Worm (Caenorhabditis elegans) whole organism, late embryonic: ENCODE data around the gene K06G5.3.

Experiments used
- C08G9.2 ChIP-seq: sonication (generic microtip); optimal IDR thresholded peaks from 2 replicates; lab custom pipeline; 2016; ENCODE audit warnings: mild to moderate bottlenecking, missing genetic modification characterization, moderate library complexity, missing compliant biosample characterization
- K02D7.2 ChIP-seq: sonication (generic microtip); optimal IDR thresholded peaks from 2 replicates; lab custom pipeline; 2017; ENCODE audit warnings: mild to moderate bottlenecking, missing genetic modification characterization, missing compliant biosample characterization
- K09A11.1 ChIP-seq: sonication (generic microtip); optimal IDR thresholded peaks from 2 replicates; lab custom pipeline; 2017; ENCODE audit warnings: antibody characterized with exemption, mild to moderate bottlenecking, missing genetic modification characterization, missing compliant biosample characterization; ENCODE audit not compliant: insufficient read depth
- Y22D7AL.16 ChIP-seq: sonication (generic microtip); optimal IDR thresholded peaks from 2 replicates; lab custom pipeline; 2016; ENCODE audit warnings: missing genetic modification characterization, missing compliant biosample characterization
- ahr-1 ChIP-seq: sonication (generic microtip); optimal IDR thresholded peaks from 2 replicates; lab custom pipeline; 2016; ENCODE audit warnings: missing genetic modification characterization, missing compliant biosample characterization
- ama-1 ChIP-seq: fragments of 150-350 bp; optimal IDR thresholded peaks from 2 replicates; lab custom pipeline; 2014
- ceh-2 ChIP-seq: sonication (generic microtip); optimal IDR thresholded peaks from 2 replicates; lab custom pipeline; 2016; ENCODE audit warnings: missing genotype, missing genetic modification characterization, missing compliant biosample characterization
- ceh-30 ChIP-seq: fragments of 150-350 bp; optimal IDR thresholded peaks from 2 replicates; lab custom pipeline; 2014; ENCODE audit warnings: missing biosample characterization, missing genetic modification characterization
- ceh-31 ChIP-seq: sonication (generic microtip); optimal IDR thresholded peaks from 2 replicates; lab custom pipeline; 2016; ENCODE audit warnings: missing genetic modification characterization, missing compliant biosample characterization
- ceh-6 ChIP-seq: fragments of 200-800 bp; sonication (Bioruptor generic); optimal IDR thresholded peaks from 2 replicates; lab custom pipeline; 2018; ENCODE audit warnings: mild to moderate bottlenecking, missing genetic modification characterization, missing compliant biosample characterization
- dmd-4 ChIP-seq: sonication (generic microtip); optimal IDR thresholded peaks from 2 replicates; lab custom pipeline; 2016; ENCODE audit warnings: borderline replicate concordance, missing genetic modification characterization, missing compliant biosample characterization
- elt-4 ChIP-seq: sonication (generic microtip); optimal IDR thresholded peaks from 2 replicates; lab custom pipeline; 2016; ENCODE audit warnings: missing genetic modification characterization, missing compliant biosample characterization
- ets-4 ChIP-seq: sonication (generic microtip); optimal IDR thresholded peaks from 2 replicates; lab custom pipeline; 2016; ENCODE audit warnings: missing genetic modification characterization, missing compliant biosample characterization
- eyg-1 ChIP-seq: sonication (generic microtip); optimal IDR thresholded peaks from 2 replicates; lab custom pipeline; 2016; ENCODE audit warnings: missing genotype, missing genetic modification characterization, missing compliant biosample characterization
- hlh-13 ChIP-seq: fragments of 200-800 bp; sonication (Bioruptor generic); optimal IDR thresholded peaks from 2 replicates; lab custom pipeline; 2018; ENCODE audit warnings: mild to moderate bottlenecking, missing genetic modification characterization, missing compliant biosample characterization
- hlh-15 ChIP-seq: sonication (generic microtip); optimal IDR thresholded peaks from 2 replicates; lab custom pipeline; 2016; ENCODE audit warnings: missing genetic modification characterization, missing compliant biosample characterization
- hlh-30 ChIP-seq: sonication (generic microtip); optimal IDR thresholded peaks from 2 replicates; lab custom pipeline; 2017; ENCODE audit warnings: antibody characterized with exemption, missing genetic modification characterization, missing compliant biosample characterization; ENCODE audit not compliant: insufficient read depth
- hlh-8 ChIP-seq: sonication (generic microtip); optimal IDR thresholded peaks from 2 replicates; lab custom pipeline; 2016; ENCODE audit warnings: missing genotype, missing genetic modification characterization, missing compliant biosample characterization
- lim-6 ChIP-seq: sonication (generic microtip); optimal IDR thresholded peaks from 2 replicates; lab custom pipeline; 2016; ENCODE audit warnings: missing genetic modification characterization, missing compliant biosample characterization
- nfya-1 ChIP-seq: sonication (generic microtip); optimal IDR thresholded peaks from 2 replicates; lab custom pipeline; 2017; ENCODE audit warnings: missing genetic modification characterization, mild to moderate bottlenecking, missing compliant biosample characterization, antibody characterized with exemption, moderate library complexity
- nhr-232 ChIP-seq: sonication (generic microtip); optimal IDR thresholded peaks from 2 replicates; lab custom pipeline; 2016; ENCODE audit warnings: missing genetic modification characterization, missing compliant biosample characterization
- npax-4 ChIP-seq: sonication (generic microtip); optimal IDR thresholded peaks from 2 replicates; lab custom pipeline; 2016; ENCODE audit warnings: missing genetic modification characterization, missing compliant biosample characterization
- odd-2 ChIP-seq: sonication (generic microtip); optimal IDR thresholded peaks from 2 replicates; lab custom pipeline; 2017; ENCODE audit warnings: antibody characterized with exemption, mild to moderate bottlenecking, missing genetic modification characterization, missing compliant biosample characterization
- pag-3 ChIP-seq: sonication (generic microtip); optimal IDR thresholded peaks from 2 replicates; lab custom pipeline; 2016; ENCODE audit warnings: missing compliant biosample characterization, missing genetic modification characterization, borderline replicate concordance
- pax-1 ChIP-seq: fragments of 150-350 bp; optimal IDR thresholded peaks from 2 replicates; lab custom pipeline; 2014; ENCODE audit warnings: missing biosample characterization, missing genetic modification characterization
- pha-2 ChIP-seq: sonication (generic microtip); optimal IDR thresholded peaks from 2 replicates; lab custom pipeline; 2017; ENCODE audit warnings: mild to moderate bottlenecking, missing genetic modification characterization, missing compliant biosample characterization
- pha-4 ChIP-seq: fragments of 150-350 bp; optimal IDR thresholded peaks from 2 replicates; lab custom pipeline; 2018; ENCODE audit warnings: missing biosample characterization, missing genetic modification reagents, missing genetic modification characterization
- pqm-1 ChIP-seq: sonication (generic microtip); optimal IDR thresholded peaks from 2 replicates; lab custom pipeline; 2016; ENCODE audit warnings: missing genetic modification characterization, missing compliant biosample characterization
- pros-1 ChIP-seq: fragments of 150-350 bp; optimal IDR thresholded peaks from 2 replicates; lab custom pipeline; 2014; ENCODE audit warnings: missing biosample characterization, missing genetic modification reagents, missing genetic modification characterization
- ref-2 ChIP-seq: sonication (generic microtip); optimal IDR thresholded peaks from 2 replicates; lab custom pipeline; 2016; ENCODE audit warnings: missing genetic modification characterization, missing compliant biosample characterization
- sdc-2 ChIP-seq: sonication (generic microtip); optimal IDR thresholded peaks from 2 replicates; lab custom pipeline; 2016; ENCODE audit warnings: missing genotype, missing genetic modification characterization, missing compliant biosample characterization
- tbx-2 ChIP-seq: sonication (generic microtip); optimal IDR thresholded peaks from 2 replicates; lab custom pipeline; 2016; ENCODE audit warnings: missing genetic modification characterization, missing compliant biosample characterization
- tbx-7 ChIP-seq: sonication (generic microtip); optimal IDR thresholded peaks from 2 replicates; lab custom pipeline; 2016; ENCODE audit warnings: missing genotype, missing genetic modification characterization, missing compliant biosample characterization
- ttx-3 ChIP-seq: sonication (generic microtip); optimal IDR thresholded peaks from 2 replicates; lab custom pipeline; 2016; ENCODE audit warnings: missing genetic modification reagents, missing genetic modification characterization, missing compliant biosample characterization
- unc-3 ChIP-seq, 2 experiments: fragments of 200-800 bp in 1 of 2; sonication (Bioruptor generic) in 1 of 2; sonication (generic microtip) in 1 of 2; conservative IDR thresholded peaks in 1 of 2; optimal IDR thresholded peaks in 1 of 2; 2 replicates each; pipeline versions ENCODE4 v1.3.6 to Lab custom; 2016 to 2022; ENCODE audit warnings: missing compliant biosample characterization in 2 of 2, missing genetic modification characterization in 2 of 2, missing genetic modification reagents in 1 of 2
- unc-42 ChIP-seq: sonication (generic microtip); optimal IDR thresholded peaks from 2 replicates; lab custom pipeline; 2016; ENCODE audit warnings: missing genotype, missing genetic modification characterization, missing compliant biosample characterization
- unc-55 ChIP-seq: sonication (generic microtip); optimal IDR thresholded peaks from 2 replicates; lab custom pipeline; 2017; ENCODE audit warnings: missing biosample characterization, missing genetic modification reagents, missing genetic modification characterization
- unc-86 ChIP-seq: sonication (generic microtip); optimal IDR thresholded peaks from 2 replicates; lab custom pipeline; 2016; ENCODE audit warnings: missing genetic modification characterization, missing compliant biosample characterization

K06G5.3 gene

ce11 chrX:14263473-14263872 is 40.4 kb upstream of the K06G5.3 start, which contains the start of gene E02H4.8:
E02H4.8 (minus strand) TSS chrX:14263573.
- no peak for TF ChIP-seq ttx-3
- no peak for TF ChIP-seq odd-2
- no peak for TF ChIP-seq ets-4
- TF ChIP-seq K09A11.1 (tag; lab: Kevin White, UChicago): no peak
- no peak for TF ChIP-seq ref-2
- TF ChIP-seq ceh-2 (tag; lab: Kevin White, UChicago): no peak
- TF ChIP-seq npax-4 (tag; lab: Kevin White, UChicago): no peak
- no peak for TF ChIP-seq pha-4 (tag; lab: Kevin White, UChicago)

ce11 chrX:14257661-14258060 is 34.6 kb upstream of the K06G5.3 start, which contains the start of gene E02H4.4:
E02H4.4 (plus strand) TSS chrX:14257961.
- TF ChIP-seq nfya-1 (tag; lab: Kevin White, UChicago) (no peak), ref-2 (no peak), unc-86 (tag; lab: Kevin White, UChicago) (no peak), unc-42 (tag; lab: Kevin White, UChicago) (no peak), tbx-2 (tag; lab: Kevin White, UChicago) (no peak), dmd-4 (no peak), sdc-2 (tag; lab: Kevin White, UChicago) (no peak), unc-55 (GFP tag; lab: Kevin White, UChicago) (no peak), ttx-3 (no peak), pha-2 (tag; lab: Kevin White, UChicago) (no peak), hlh-13 (GFP tag; lab: Kevin White, UChicago) (no peak), ama-1 (lab: Kevin White, UChicago) (no peak)

ce11 chrX:14255973-14256372 is 32.9 kb upstream of the K06G5.3 start, which contains the start of gene E02H4.7:
E02H4.7 (plus strand) TSS chrX:14256273.
- no peak for TF ChIP-seq pha-4 (tag; lab: Kevin White, UChicago)
- no peak for TF ChIP-seq lim-6 (tag; lab: Kevin White, UChicago)
- no peak for TF ChIP-seq Y22D7AL.16 (tag; lab: Kevin White, UChicago)
- no peak for TF ChIP-seq hlh-30 (tag; lab: Kevin White, UChicago)
- no peak for TF ChIP-seq pax-1
- TF ChIP-seq ceh-30 (tag; lab: Kevin White, UChicago): no peak
- TF ChIP-seq C08G9.2: no peak
- TF ChIP-seq eyg-1 (tag; lab: Kevin White, UChicago): no peak
- TF ChIP-seq ama-1 (lab: Kevin White, UChicago): no peak
- no peak for TF ChIP-seq K02D7.2 (tag; lab: Kevin White, UChicago)
- TF ChIP-seq ttx-3: no peak
- TF ChIP-seq unc-3 (GFP tag; conservative IDR thresholded peaks at IDR 0.05; lab: Robert Waterston, UW): no peak
- TF ChIP-seq unc-3 (tag; optimal IDR thresholded peaks at IDR 0.05; lab: Kevin White, UChicago): no peak
- no peak for TF ChIP-seq hlh-13 (GFP tag; lab: Kevin White, UChicago)
- TF ChIP-seq ceh-2 (tag; lab: Kevin White, UChicago): no peak
- TF ChIP-seq hlh-8 (tag; lab: Kevin White, UChicago): no peak
- TF ChIP-seq ceh-31 (tag; lab: Kevin White, UChicago): no peak
- no peak for TF ChIP-seq hlh-15 (tag; lab: Kevin White, UChicago)
- TF ChIP-seq ets-4: no peak

ce11 chrX:14255031-14255430 is 32.0 kb upstream of the K06G5.3 start, which contains the start of gene E02H4.5:
E02H4.5 (minus strand) TSS chrX:14255131.
- TF ChIP-seq pag-3: no peak
- TF ChIP-seq dmd-4: no peak
- TF ChIP-seq, all 69 proteins: peak for 0

- TF ChIP-seq ceh-6 (GFP tag; lab: Kevin White, UChicago) (no peak), pqm-1 (tag; lab: Kevin White, UChicago) (no peak), pha-2 (tag; lab: Kevin White, UChicago) (no peak), elt-4 (tag; lab: Kevin White, UChicago) (no peak), tbx-7 (tag; lab: Kevin White, UChicago) (no peak), eyg-1 (tag; lab: Kevin White, UChicago) (no peak), ahr-1 (no peak), nhr-232 (tag; lab: Kevin White, UChicago) (no peak), pros-1 (tag; lab: Kevin White, UChicago) (no peak), unc-3 (GFP tag; conservative IDR thresholded peaks at IDR 0.05; lab: Robert Waterston, UW) (no peak), unc-3 (tag; optimal IDR thresholded peaks at IDR 0.05; lab: Kevin White, UChicago) (no peak), nfya-1 (tag; lab: Kevin White, UChicago) (no peak), ama-1 (lab: Kevin White, UChicago) (no peak)
Observed at ce11 chrX:14252042-14252441, 29.0 kb upstream of the K06G5.3 start, which contains the start of gene E02H4.6. E02H4.6 (minus strand) TSS chrX:14252142.
